Worm (Caenorhabditis elegans) whole organism, midembryonic: ENCODE results near the gene Y43F8B.19.

Source experiments
- cog-1 ChIP-seq: sonication (generic microtip); optimal IDR thresholded peaks from 2 replicates; lab custom pipeline; 2016; ENCODE audit warnings: missing genetic modification characterization, missing compliant biosample characterization
- flt-1 ChIP-seq: fragments of 200-800 bp; sonication (Bioruptor generic); IDR thresholded peaks from 2 replicates; pipeline ENCODE4 v1.3.6; 2022; ENCODE audit warnings: missing genetic modification characterization, missing compliant biosample characterization
- klf-2 ChIP-seq: fragments of 200-800 bp; sonication (Bioruptor generic); conservative IDR thresholded peaks from 2 replicates; pipeline ENCODE4 v1.3.6; 2022; ENCODE audit warnings: missing genetic modification reagents, missing genetic modification characterization, missing compliant biosample characterization
- med-1 ChIP-seq: sonication (generic microtip); optimal IDR thresholded peaks from 2 replicates; lab custom pipeline; 2017; ENCODE audit warnings: missing genetic modification characterization, mild to moderate bottlenecking, missing compliant biosample characterization, antibody characterized with exemption, missing genetic modification reagents; ENCODE audit not compliant: insufficient read depth
- tab-1 ChIP-seq: fragments of 200-800 bp; sonication (Bioruptor generic); IDR thresholded peaks from 2 replicates; pipeline ENCODE4 v1.3.6; 2022; ENCODE audit warnings: missing genetic modification characterization, missing compliant biosample characterization
- ztf-23 ChIP-seq: fragments of 200-800 bp; sonication (Bioruptor generic); IDR thresholded peaks from 2 replicates; pipeline ENCODE4 v1.3.6; 2022; ENCODE audit warnings: missing genetic modification reagents, missing genetic modification characterization, missing compliant biosample characterization
- ztf-29 ChIP-seq: fragments of 200-800 bp; sonication (Bioruptor generic); IDR thresholded peaks from 2 replicates; pipeline ENCODE4 v1.3.6; 2022; ENCODE audit warnings: missing genetic modification reagents, missing genetic modification characterization, missing compliant biosample characterization

ce11 chrV:19518468-19519168, 6.5 kb upstream of the Y43F8B.19 start:
- TF ChIP-seq flt-1 (no peak), med-1 (GFP tag; lab: Kevin White, UChicago) (no peak), ztf-23 (GFP tag; lab: Robert Waterston, UW) (no peak), ztf-29 (GFP tag; lab: Robert Waterston, UW) (no peak), tab-1 (GFP tag; lab: Robert Waterston, UW) (no peak), klf-2 (GFP tag; lab: Robert Waterston, UW) (no peak), cog-1 (tag; lab: Kevin White, UChicago) (no peak)
